Fruit fly (Drosophila melanogaster): ENCODE measurements around the gene CG13606.
A peak's percentile ranks its signal among the peaks of the same experiment; 100 is the strongest.

The CG13606 gene

dm6 chr3R:24151924-24152809, 20.3 kb upstream of the CG13606 start, which contains the start of the genes p38a and CG6178 (continued):
- TF ChIP-seq CG11504 (tag; optimal IDR thresholded peaks at IDR 0.05) (peak; percentile 98), CG15073 (GFP tag; optimal IDR thresholded peaks at IDR 0.05) (peak; percentile 61), ap (GFP tag; IDR thresholded peaks at IDR 0.05) (peak; percentile 95), Stat92E (GFP tag; optimal IDR thresholded peaks at IDR 0.05) (peak in 1 of 3 experiments; percentile 76), stwl (tag; optimal IDR thresholded peaks at IDR 0.05) (peak; percentile 76), aop (GFP tag; IDR thresholded peaks at IDR 0.05) (peak; percentile 63; the same call in 1 of the 2 replicates), CG3163 (GFP tag; optimal IDR thresholded peaks at IDR 0.05) (peak; percentile 14), sc (optimal IDR thresholded peaks at IDR 0.05) (no peak), sc (GFP tag; optimal IDR thresholded peaks at IDR 0.05) (peak; percentile 94), sna (GFP tag; IDR thresholded peaks at IDR 0.05; ENCODE audit: partially characterized antibody) (no peak), CG14050 (GFP tag; IDR thresholded peaks at IDR 0.05) (peak; percentile 96), CG31441 (GFP tag; IDR thresholded peaks at IDR 0.05) (peak; percentile 99), pros (GFP tag; optimal IDR thresholded peaks at IDR 0.05) (no peak), CG31388 (GFP tag; optimal IDR thresholded peaks at IDR 0.05) (peak; percentile 63), chm (GFP tag; IDR thresholded peaks at IDR 0.05) (peak; percentile 65; the same call in 1 of the 2 replicates), Oli (tag; optimal IDR thresholded peaks at IDR 0.05) (peak; percentile 99), CG16813 (GFP tag; IDR thresholded peaks at IDR 0.05; ENCODE audit: partially characterized antibody) (no peak), crol (GFP tag; IDR thresholded peaks at IDR 0.05) (peak; percentile 57), onecut (GFP tag; IDR thresholded peaks at IDR 0.05) (peak; percentile 81), ken (GFP tag; IDR thresholded peaks at IDR 0.05) (peak; percentile 94), NC2α (GFP tag; optimal IDR thresholded peaks at IDR 0.05) (no peak), tup (GFP tag; optimal IDR thresholded peaks at IDR 0.05) (no peak), CG16815 (GFP tag; optimal IDR thresholded peaks at IDR 0.05) (peak; percentile 94), CG6813 (GFP tag; optimal IDR thresholded peaks at IDR 0.05) (peak; percentile 94), bbx (GFP tag; IDR thresholded peaks at IDR 0.05; ENCODE audit: partially characterized antibody) (no peak; the same call in 1 of the 2 replicates), CG18619 (GFP tag; optimal IDR thresholded peaks at IDR 0.05) (peak; percentile 97), CG12155 (GFP tag; optimal IDR thresholded peaks at IDR 0.05) (peak; percentile 91), Dad (GFP tag; optimal IDR thresholded peaks at IDR 0.05) (peak; percentile 42), z (GFP tag; IDR thresholded peaks at IDR 0.05) (peak; percentile 43; the same call in 1 of the 3 replicates), Dref (GFP tag; IDR thresholded peaks at IDR 0.05) (peak; percentile 63), bsh (GFP tag; optimal IDR thresholded peaks at IDR 0.05) (peak; percentile 94 to 97), CG10431 (GFP tag; optimal IDR thresholded peaks at IDR 0.05) (peak; percentile 83), HLH4C (GFP tag; IDR thresholded peaks at IDR 0.05; ENCODE audit: partially characterized antibody) (no peak), az2 (GFP tag; optimal IDR thresholded peaks at IDR 0.05) (peak; percentile 93), CG14710 (tag; optimal IDR thresholded peaks at IDR 0.05) (peak; percentile 97), zf30C (GFP tag; optimal IDR thresholded peaks at IDR 0.05) (no peak), Chrac-16 (GFP tag; optimal IDR thresholded peaks at IDR 0.05) (peak; percentile 89), CG11085 (GFP tag; IDR thresholded peaks at IDR 0.05) (peak; percentile 97), CG8089 (GFP tag; optimal IDR thresholded peaks at IDR 0.05) (no peak), CG1024 (GFP tag; IDR thresholded peaks at IDR 0.05) (peak; percentile 83), CG3407 (GFP tag; optimal IDR thresholded peaks at IDR 0.05) (peak; percentile 90), CG34376 (GFP tag; optimal IDR thresholded peaks at IDR 0.05) (peak; percentile 68), zen2 (GFP tag; IDR thresholded peaks at IDR 0.05; ENCODE audit: partially characterized antibody) (no peak), unc-4 (GFP tag; IDR thresholded peaks at IDR 0.05; ENCODE audit: partially characterized antibody) (no peak), vvl (GFP tag; IDR thresholded peaks at IDR 0.05) (peak; percentile 97), NK7.1 (GFP tag; optimal IDR thresholded peaks at IDR 0.05) (no peak), CG3065 (GFP tag; optimal IDR thresholded peaks at IDR 0.05) (peak; percentile 77), Hand (GFP tag; optimal IDR thresholded peaks at IDR 0.05) (peak; percentile 95)

All from whole organism, embryonic.